Worm (Caenorhabditis elegans): ENCODE results near the gene vrp-1.

The vrp-1 gene

ce11 chrIV:3046009-3046408 lies 33.6 kb downstream of the vrp-1 start:
- TF ChIP-seq W03F9.2 (tag; optimal IDR thresholded peaks at IDR 0.05) (no peak), him-1 (tag; optimal IDR thresholded peaks at IDR 0.05) (no peak), dao-5 (tag; optimal IDR thresholded peaks at IDR 0.05) (no peak)

ce11 chrIV:3046889-3047288 lies 34.5 kb downstream of the vrp-1 start:
- TF ChIP-seq dao-5 (tag; optimal IDR thresholded peaks at IDR 0.05): no peak
- no peak for TF ChIP-seq W03F9.2 (tag; optimal IDR thresholded peaks at IDR 0.05)
- no peak for TF ChIP-seq him-1 (tag; optimal IDR thresholded peaks at IDR 0.05)

ce11 chrIV:3050054-3050990 lies 37.9 kb downstream of the vrp-1 start, which contains the start of gene eel-1:
TSS of gene eel-1 (minus strand) at chrIV:3050104.
- peak; percentile 3 for TF ChIP-seq dao-5 (tag; optimal IDR thresholded peaks at IDR 0.05)
- peak; percentile 72 for TF ChIP-seq W03F9.2 (tag; optimal IDR thresholded peaks at IDR 0.05)
- TF ChIP-seq him-1 (tag; optimal IDR thresholded peaks at IDR 0.05): peak; percentile 85

ce11 chrIV:3053428-3053827 lies 41.0 kb downstream of the vrp-1 start, which contains the start of gene ivph-3:
TSS of gene ivph-3 (plus strand) at chrIV:3053728.
- TF ChIP-seq him-1 (tag; optimal IDR thresholded peaks at IDR 0.05): no peak
- no peak for TF ChIP-seq dao-5 (tag; optimal IDR thresholded peaks at IDR 0.05)
- TF ChIP-seq W03F9.2 (tag; optimal IDR thresholded peaks at IDR 0.05): no peak

- TF ChIP-seq W03F9.2 (tag; optimal IDR thresholded peaks at IDR 0.05) (no peak), him-1 (tag; optimal IDR thresholded peaks at IDR 0.05) (no peak), dao-5 (tag; optimal IDR thresholded peaks at IDR 0.05) (no peak)
These were observed 42.9 kb downstream of the vrp-1 start for ce11 chrIV:3055320-3055719.

ce11 chrIV:3055848-3056247 lies 43.5 kb downstream of the vrp-1 start:
- TF ChIP-seq him-1 (tag; optimal IDR thresholded peaks at IDR 0.05) (no peak), dao-5 (tag; optimal IDR thresholded peaks at IDR 0.05) (no peak), W03F9.2 (tag; optimal IDR thresholded peaks at IDR 0.05) (no peak)

ce11 chrIV:3062936-3063439 lies 50.6 kb downstream of the vrp-1 start, which contains the start of gene Y67D8C.6:
TSS of gene Y67D8C.6 (minus strand) at chrIV:3063389.
- no peak for TF ChIP-seq dao-5 (tag; optimal IDR thresholded peaks at IDR 0.05)
- TF ChIP-seq him-1 (tag; optimal IDR thresholded peaks at IDR 0.05): no peak
- TF ChIP-seq W03F9.2 (tag; optimal IDR thresholded peaks at IDR 0.05): no peak
